Worm (Caenorhabditis elegans) whole organism, young adult: ENCODE results near the gene H12I19.115.

Source experiments
- B0336.3 ChIP-seq: fragments of 200-800 bp; sonication (Bioruptor generic); IDR thresholded peaks from 2 replicates; pipeline ENCODE4 v1.3.6; 2022; ENCODE audit warnings: missing genetic modification characterization, missing compliant biosample characterization
- F10E7.11 ChIP-seq: sonication (generic microtip); optimal IDR thresholded peaks from 2 replicates; lab custom pipeline; 2017; ENCODE audit warnings: mild to moderate bottlenecking, missing genetic modification characterization, moderate library complexity, missing compliant biosample characterization
- K11D2.4 ChIP-seq: fragments of 200-800 bp; sonication (Bioruptor generic); IDR thresholded peaks from 2 replicates; pipeline ENCODE4 v1.3.6; 2022; ENCODE audit warnings: missing genetic modification reagents, missing genetic modification characterization, missing compliant biosample characterization
- K12H6.12 ChIP-seq: fragments of 200-800 bp; sonication (Bioruptor generic); optimal IDR thresholded peaks from 2 replicates; lab custom pipeline; 2018; ENCODE audit warnings: mild to moderate bottlenecking, missing genetic modification characterization, missing compliant biosample characterization
- T26A5.8 ChIP-seq: sonication (generic microtip); optimal IDR thresholded peaks from 2 replicates; lab custom pipeline; 2016; ENCODE audit warnings: missing genetic modification characterization, missing compliant biosample characterization
- Y53F4B.3 ChIP-seq: fragments of 200-800 bp; sonication (Bioruptor generic); IDR thresholded peaks from 2 replicates; pipeline ENCODE4 v1.3.6; 2022; ENCODE audit warnings: missing genetic modification reagents, missing genetic modification characterization, missing compliant biosample characterization
- Y95B8A.8 ChIP-seq: fragments of 200-800 bp; sonication (Bioruptor generic); IDR thresholded peaks from 2 replicates; pipeline ENCODE4 v1.3.6; 2022; ENCODE audit warnings: missing genetic modification reagents, missing genetic modification characterization, missing compliant biosample characterization
- akir-1 ChIP-seq: fragments of 200-800 bp; sonication (Bioruptor generic); optimal IDR thresholded peaks from 2 replicates; lab custom pipeline; 2018; ENCODE audit warnings: mild to moderate bottlenecking, missing genetic modification characterization, moderate library complexity, missing compliant biosample characterization
- aptf-2 ChIP-seq: fragments of 200-800 bp; sonication (Bioruptor generic); conservative IDR thresholded peaks from 2 replicates; pipeline ENCODE4 v1.3.6; 2022; ENCODE audit warnings: missing genetic modification reagents, missing genetic modification characterization, missing compliant biosample characterization
- aptf-3 ChIP-seq: fragments of 200-800 bp; sonication (Bioruptor generic); IDR thresholded peaks from 2 replicates; pipeline ENCODE4 v1.3.6; 2022; ENCODE audit warnings: missing genetic modification characterization, missing compliant biosample characterization
- atf-7 ChIP-seq: sonication (generic microtip); optimal IDR thresholded peaks from 2 replicates; lab custom pipeline; 2017; ENCODE audit warnings: mild to moderate bottlenecking, missing genetic modification characterization, missing compliant biosample characterization
- attf-6 ChIP-seq: fragments of 200-800 bp; sonication (Bioruptor generic); IDR thresholded peaks from 2 replicates; pipeline ENCODE4 v1.3.6; 2022; ENCODE audit warnings: missing genetic modification reagents, missing genetic modification characterization, missing compliant biosample characterization
- bed-2 ChIP-seq: fragments of 200-800 bp; sonication (Bioruptor generic); IDR thresholded peaks from 2 replicates; pipeline ENCODE4 v1.3.6; 2022; ENCODE audit warnings: missing genetic modification reagents, missing genetic modification characterization, missing compliant biosample characterization
- cebp-2 ChIP-seq: fragments of 200-800 bp; sonication (Bioruptor generic); IDR thresholded peaks from 2 replicates; pipeline ENCODE4 v1.3.6; 2022; ENCODE audit warnings: missing genetic modification characterization, missing compliant biosample characterization
- ceh-27 ChIP-seq: fragments of 200-800 bp; sonication (Bioruptor generic); optimal IDR thresholded peaks from 2 replicates; lab custom pipeline; 2018; ENCODE audit warnings: mild to moderate bottlenecking, missing genetic modification characterization, moderate library complexity, missing compliant biosample characterization
- dpl-1 ChIP-seq: fragments of 150-350 bp; optimal IDR thresholded peaks from 2 replicates; lab custom pipeline; 2014; ENCODE audit warnings: missing biosample characterization, missing genetic modification reagents, missing genetic modification characterization
- egl-18 ChIP-seq: fragments of 200-800 bp; sonication (Bioruptor generic); IDR thresholded peaks from 2 replicates; pipeline ENCODE4 v1.3.6; 2022; ENCODE audit warnings: missing genetic modification reagents, missing genetic modification characterization, missing compliant biosample characterization
- ekl-4 ChIP-seq: fragments of 200-800 bp; sonication (Bioruptor generic); IDR thresholded peaks from 2 replicates; pipeline ENCODE4 v1.3.6; 2022; ENCODE audit warnings: missing genetic modification reagents, missing genetic modification characterization, missing compliant biosample characterization
- him-1 ChIP-seq: sonication (generic microtip); optimal IDR thresholded peaks from 2 replicates; lab custom pipeline; 2016; ENCODE audit warnings: missing genotype, missing genetic modification reagents, missing genetic modification characterization, missing compliant biosample characterization
- hmg-20 ChIP-seq: fragments of 200-800 bp; sonication (Bioruptor generic); IDR thresholded peaks from 2 replicates; pipeline ENCODE4 v1.3.6; 2022; ENCODE audit warnings: missing genetic modification reagents, missing genetic modification characterization, missing compliant biosample characterization
- let-607 ChIP-seq, 2 experiments: fragments of 200-800 bp in 1 of 2; sonication (Bioruptor generic) in 1 of 2; sonication (generic microtip) in 1 of 2; optimal IDR thresholded peaks; 2 replicates each; lab custom pipeline; 2016 to 2018; ENCODE audit warnings: mild to moderate bottlenecking in 2 of 2, missing compliant biosample characterization in 2 of 2, missing genetic modification characterization in 2 of 2, moderate library complexity in 2 of 2, missing genotype in 1 of 2
- lsy-27 ChIP-seq: sonication (generic microtip); optimal IDR thresholded peaks from 2 replicates; lab custom pipeline; 2017; ENCODE audit warnings: missing genetic modification characterization, mild to moderate bottlenecking, missing compliant biosample characterization, antibody characterized with exemption, missing genotype, borderline replicate concordance; ENCODE audit not compliant: insufficient read depth
- madf-6 ChIP-seq: fragments of 200-800 bp; sonication (Bioruptor generic); IDR thresholded peaks from 2 replicates; pipeline ENCODE4 v1.3.6; 2022; ENCODE audit warnings: missing genetic modification reagents, missing genetic modification characterization, missing compliant biosample characterization
- mcd-1 ChIP-seq: fragments of 200-800 bp; sonication (Bioruptor generic); IDR thresholded peaks from 2 replicates; pipeline ENCODE4 v1.3.6; 2022; ENCODE audit warnings: missing genetic modification reagents, missing genetic modification characterization, missing compliant biosample characterization
- mes-4 ChIP-seq: sonication (generic microtip); optimal IDR thresholded peaks from 2 replicates; lab custom pipeline; 2016; ENCODE audit warnings: missing genotype, missing genetic modification characterization, missing compliant biosample characterization
- mxl-1 ChIP-seq: sonication (generic microtip); optimal IDR thresholded peaks from 2 replicates; lab custom pipeline; 2016; ENCODE audit warnings: missing genetic modification characterization, missing compliant biosample characterization
- nfya-1 ChIP-seq: sonication (generic microtip); optimal IDR thresholded peaks from 2 replicates; lab custom pipeline; 2017; ENCODE audit warnings: antibody characterized with exemption, missing compliant biosample characterization, missing genetic modification characterization, borderline replicate concordance; ENCODE audit not compliant: insufficient read depth
- nfya-2 ChIP-seq: fragments of 200-800 bp; sonication (Bioruptor generic); IDR thresholded peaks from 2 replicates; pipeline ENCODE4 v1.3.6; 2022; ENCODE audit warnings: missing genetic modification reagents, missing genetic modification characterization, missing compliant biosample characterization
- nhr-179 ChIP-seq: sonication (generic microtip); optimal IDR thresholded peaks from 2 replicates; lab custom pipeline; 2016; ENCODE audit warnings: mild to moderate bottlenecking, missing genetic modification characterization, missing compliant biosample characterization
- nhr-90 ChIP-seq: sonication (generic microtip); optimal IDR thresholded peaks from 2 replicates; lab custom pipeline; 2016; ENCODE audit warnings: missing genotype, mild to moderate bottlenecking, missing genetic modification characterization, missing compliant biosample characterization
- pha-4 ChIP-seq: fragments of 150-350 bp; sonication (generic microtip); optimal IDR thresholded peaks from 2 replicates; lab custom pipeline; 2014; ENCODE audit warnings: missing biosample characterization, missing genetic modification reagents, missing genetic modification characterization
- rcor-1 ChIP-seq: fragments of 200-800 bp; sonication (Bioruptor generic); IDR thresholded peaks from 2 replicates; pipeline ENCODE4 v1.3.6; 2022; ENCODE audit warnings: missing genetic modification reagents, missing genetic modification characterization, missing compliant biosample characterization
- rec-8 ChIP-seq, 2 experiments: sonication (generic microtip); optimal IDR thresholded peaks; 2 replicates each; lab custom pipeline; 2016; ENCODE audit warnings: mild to moderate bottlenecking in 2 of 2, missing genetic modification characterization in 2 of 2, missing genetic modification reagents in 2 of 2, missing genotype in 2 of 2, missing biosample characterization in 1 of 2, missing compliant biosample characterization in 1 of 2, moderate library complexity in 1 of 2
- repo-1 ChIP-seq: sonication (generic microtip); optimal IDR thresholded peaks from 2 replicates; lab custom pipeline; 2017; ENCODE audit warnings: mild to moderate bottlenecking, missing genetic modification characterization, missing compliant biosample characterization
- snpc-3.4 ChIP-seq: sonication (generic microtip); optimal IDR thresholded peaks from 2 replicates; lab custom pipeline; 2017; ENCODE audit warnings: missing genetic modification characterization, mild to moderate bottlenecking, missing compliant biosample characterization, antibody characterized with exemption, moderate library complexity, missing genotype, missing genetic modification reagents
- snpc-4 ChIP-seq, 5 experiments: fragments of 150-350 bp in 1 of 5; sonication (generic microtip) in 4 of 5; optimal IDR thresholded peaks; 2 replicates each; lab custom pipeline; 2014 to 2018; ENCODE audit warnings: missing genetic modification characterization in 5 of 5, missing biosample characterization in 3 of 5, antibody characterized with exemption in 2 of 5, mild to moderate bottlenecking in 2 of 5, missing compliant biosample characterization in 2 of 5, missing genotype in 2 of 5, moderate library complexity in 2 of 5, missing genetic modification reagents in 1 of 5
- tbp1 ChIP-seq: fragments of 200-800 bp; sonication (Bioruptor generic); optimal IDR thresholded peaks from 2 replicates; lab custom pipeline; 2018; ENCODE audit warnings: mild to moderate bottlenecking, missing genetic modification characterization, missing compliant biosample characterization
- xnd-1 ChIP-seq: sonication (generic microtip); optimal IDR thresholded peaks from 2 replicates; lab custom pipeline; 2016; ENCODE audit warnings: missing genotype, missing genetic modification reagents, missing genetic modification characterization, missing compliant biosample characterization
- zim-3 ChIP-seq: sonication (generic microtip); optimal IDR thresholded peaks from 2 replicates; lab custom pipeline; 2017; ENCODE audit warnings: mild to moderate bottlenecking, missing genetic modification characterization, moderate library complexity, missing compliant biosample characterization
- ztf-18 ChIP-seq: sonication (generic microtip); optimal IDR thresholded peaks from 2 replicates; lab custom pipeline; 2016; ENCODE audit warnings: missing genotype, mild to moderate bottlenecking, missing genetic modification characterization, missing compliant biosample characterization
- ztf-26 ChIP-seq: sonication (generic microtip); optimal IDR thresholded peaks from 2 replicates; lab custom pipeline; 2017; ENCODE audit warnings: missing genetic modification characterization, missing compliant biosample characterization
- ztf-3 ChIP-seq: fragments of 200-800 bp; sonication (Bioruptor generic); optimal IDR thresholded peaks from 2 replicates; lab custom pipeline; 2018; ENCODE audit warnings: mild to moderate bottlenecking, missing genetic modification characterization, missing compliant biosample characterization
- ztf-6 ChIP-seq: fragments of 200-800 bp; sonication (Bioruptor generic); IDR thresholded peaks from 2 replicates; pipeline ENCODE4 v1.3.6; 2022; ENCODE audit warnings: missing genetic modification reagents, missing genetic modification characterization, missing compliant biosample characterization

H12I19.115 gene

DNA sequence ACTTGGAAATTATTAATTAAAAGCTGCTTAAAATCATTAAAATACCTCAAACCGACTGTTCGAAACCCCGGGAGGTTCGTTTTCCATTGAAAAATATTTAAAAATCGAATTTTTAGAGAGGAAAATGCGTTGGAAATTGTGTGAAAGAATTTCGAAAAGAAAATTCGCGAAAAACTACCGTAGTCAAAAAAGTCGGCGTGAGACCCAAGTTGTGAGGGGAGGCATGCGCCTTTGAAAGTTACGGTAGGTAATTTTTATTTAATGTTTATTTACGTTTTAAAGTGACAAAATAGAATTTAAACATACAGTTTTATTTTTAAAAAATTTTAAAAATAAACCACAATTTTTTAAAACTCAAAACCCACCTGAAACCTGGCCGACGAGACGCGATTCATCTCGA lies 12.1 kb downstream of the H12I19.115 start (continued):
- TF ChIP-seq rcor-1 (no peak), xnd-1 (tag; lab: Kevin White, UChicago) (peak; percentile 85), nfya-1 (no peak), ztf-6 (GFP tag; lab: Robert Waterston, UW) (no peak), nhr-90 (tag; lab: Kevin White, UChicago) (no peak), egl-18 (GFP tag; lab: Robert Waterston, UW) (no peak), mxl-1 (tag; lab: Kevin White, UChicago) (no peak), mes-4 (tag; lab: Kevin White, UChicago) (no peak), atf-7 (tag; lab: Kevin White, UChicago) (no peak), aptf-3 (GFP tag; lab: Robert Waterston, UW) (no peak), dpl-1 (GFP tag; lab: Kevin White, UChicago) (no peak), tbp1 (peak; percentile 68), mcd-1 (no peak), ceh-27 (no peak), T26A5.8 (tag; lab: Kevin White, UChicago) (no peak), zim-3 (tag; lab: Kevin White, UChicago) (no peak), let-607 (tag; optimal IDR thresholded peaks at IDR 0.05; lab: Kevin White, UChicago) (no peak), lsy-27 (tag; lab: Kevin White, UChicago) (no peak), K11D2.4 (GFP tag; lab: Robert Waterston, UW) (no peak), hmg-20 (no peak), akir-1 (GFP tag; lab: Kevin White, UChicago) (no peak), rec-8 (tag; optimal IDR thresholded peaks at IDR 0.05; lab: Kevin White, UChicago) (no peak), ztf-26 (no peak), snpc-3.4 (tag; lab: Kevin White, UChicago) (peak; percentile 31), pha-4 (tag; lab: Kevin White, UChicago) (no peak), F10E7.11 (tag; lab: Kevin White, UChicago) (no peak), madf-6 (peak; percentile 94), bed-2 (GFP tag; lab: Robert Waterston, UW) (no peak), ztf-3 (no peak), Y53F4B.3 (GFP tag; lab: Robert Waterston, UW) (no peak), cebp-2 (GFP tag; lab: Robert Waterston, UW) (no peak), aptf-2 (GFP tag; lab: Robert Waterston, UW) (no peak), Y95B8A.8 (GFP tag; lab: Robert Waterston, UW) (no peak), ekl-4 (no peak), K12H6.12 (tag; lab: Kevin White, UChicago) (no peak), him-1 (tag; lab: Kevin White, UChicago) (no peak)

DNA sequence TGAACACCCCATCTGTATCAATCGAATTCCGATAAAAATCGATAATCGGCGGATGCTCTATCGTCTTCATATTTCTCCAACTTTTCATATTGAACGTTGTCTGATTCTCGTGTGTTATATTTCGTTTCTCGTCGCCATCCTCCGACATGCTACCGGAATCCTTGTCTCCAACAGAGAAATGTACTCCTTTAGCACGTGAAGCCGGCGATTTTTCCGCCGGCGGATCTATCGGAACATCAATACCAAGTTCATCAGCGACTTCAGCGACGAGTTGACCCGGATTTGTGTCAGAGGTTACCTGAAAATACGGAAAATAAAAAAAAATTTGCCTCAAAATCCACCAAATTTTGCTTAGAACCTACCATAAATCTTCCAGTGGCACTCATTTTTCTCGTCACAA lies 12.6 kb downstream of the H12I19.115 start:
- TF ChIP-seq madf-6 (peak; percentile 27; the same call in 1 of the 2 replicates), attf-6 (GFP tag; lab: Robert Waterston, UW) (peak; percentile 73), ztf-18 (tag; lab: Kevin White, UChicago) (no peak)

DNA sequence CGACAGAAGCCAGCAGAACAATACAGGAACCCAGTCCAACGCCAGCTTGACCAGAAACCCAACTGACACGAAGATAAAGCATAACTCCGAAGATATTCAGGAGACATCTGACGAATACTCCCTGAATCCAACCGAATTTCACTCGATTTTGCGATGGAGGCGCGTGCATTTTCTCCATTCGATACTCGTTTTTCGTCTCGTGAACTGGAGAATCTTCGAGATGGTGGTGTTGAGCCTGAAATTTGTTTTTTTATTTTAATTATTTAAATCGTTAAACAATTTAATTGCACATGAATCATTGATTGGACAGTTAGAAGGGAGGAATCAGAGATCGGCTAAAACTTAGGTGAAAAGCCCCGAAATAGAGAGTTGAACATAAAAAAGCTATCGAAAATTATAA lies 13.3 kb downstream of the H12I19.115 start:
- peak; percentile 24 for TF ChIP-seq tbp1
- TF ChIP-seq madf-6, result peak; percentile 25; the same call in 1 of the 2 replicates
- TF ChIP-seq repo-1 (tag; lab: Kevin White, UChicago), result no peak
- TF ChIP-seq B0336.3 (GFP tag; lab: Robert Waterston, UW), result no peak
- peak; percentile 79 for TF ChIP-seq attf-6 (GFP tag; lab: Robert Waterston, UW)
- peak; percentile 5 for TF ChIP-seq snpc-4 (GFP tag; optimal IDR thresholded peaks at IDR 0.05; lab: Kevin White, UChicago)
- peak in 1 of 4 experiments; percentile 60 for TF ChIP-seq snpc-4 (tag; optimal IDR thresholded peaks at IDR 0.05; lab: Kevin White, UChicago)
- TF ChIP-seq nhr-179 (tag; lab: Kevin White, UChicago), result no peak
- TF ChIP-seq nfya-2 (GFP tag; lab: Robert Waterston, UW), result no peak
